Worm (Caenorhabditis elegans) whole organism, L4/young adult: Measurements from ENCODE around the gene vps-18.

Experiments
- W03F9.2 ChIP-seq: fragments of 150-350 bp; optimal IDR thresholded peaks from 2 replicates; lab custom pipeline; 2014; ENCODE audit warnings: missing biosample characterization, missing genetic modification characterization
- dao-5 ChIP-seq: sonication (generic microtip); optimal IDR thresholded peaks from 2 replicates; lab custom pipeline; 2016; ENCODE audit warnings: missing genotype, missing genetic modification characterization, moderate library complexity, missing compliant biosample characterization
- him-1 ChIP-seq: sonication (generic microtip); optimal IDR thresholded peaks from 2 replicates; lab custom pipeline; 2016; ENCODE audit warnings: missing genotype, missing genetic modification reagents, missing genetic modification characterization, missing compliant biosample characterization

ce11 chrII:4453453-4453852 lies 7.5 kb upstream of the vps-18 start:
- TF ChIP-seq him-1 (tag; lab: Kevin White, UChicago) (no peak), W03F9.2 (tag; lab: Kevin White, UChicago) (no peak), dao-5 (tag; lab: Kevin White, UChicago) (no peak)
